Fruit fly (Drosophila melanogaster): ENCODE measurements around the gene CG6785.

The CG6785 gene

DNA sequence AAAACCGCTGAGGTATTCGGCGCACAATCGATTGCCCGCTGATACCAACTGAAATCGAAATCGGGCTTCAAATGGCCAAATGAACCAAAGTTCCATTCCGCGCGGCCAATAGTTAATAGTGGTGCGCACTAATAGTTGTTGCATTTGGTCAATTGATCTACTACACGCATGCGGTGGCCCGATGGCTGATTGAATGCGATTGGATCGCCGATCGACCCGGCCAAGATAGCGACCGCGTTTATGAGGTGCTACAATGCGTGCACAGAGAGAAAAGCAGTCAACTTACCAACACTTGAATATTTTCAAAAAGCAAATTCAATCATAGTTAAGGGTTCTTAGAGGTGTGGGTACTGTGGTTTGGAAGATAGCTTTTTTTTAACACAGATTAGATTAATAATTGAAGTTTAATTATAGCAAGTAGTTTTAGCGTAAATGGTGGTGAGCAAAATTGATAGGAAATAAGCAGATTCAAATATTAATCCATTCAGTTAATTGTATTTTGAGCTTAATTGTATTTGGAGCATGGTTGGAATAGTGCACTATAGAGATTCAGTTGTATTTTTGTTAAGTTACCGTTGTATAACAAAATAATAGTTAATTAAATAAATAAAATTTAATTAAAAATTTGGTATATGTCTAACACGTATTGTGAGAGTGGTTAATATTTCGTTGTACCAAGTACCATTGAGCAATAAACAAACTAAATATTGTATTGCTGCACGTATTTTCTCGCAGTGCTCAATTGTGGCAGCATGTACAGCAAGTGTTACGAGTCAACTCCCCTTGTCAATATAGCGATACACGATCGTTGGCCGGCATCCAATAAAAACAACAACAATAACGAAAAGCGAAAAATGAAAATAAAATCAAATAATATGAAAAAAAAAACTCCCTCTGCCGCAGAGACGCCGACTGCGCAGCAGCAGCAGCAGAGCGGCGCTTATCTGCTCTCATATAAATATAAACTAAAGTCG, 18.3 kb downstream of the CG6785 start (continued):
- TF ChIP-seq CG10669 (GFP tag; optimal IDR thresholded peaks at IDR 0.05), result peak; percentile 70
- peak; percentile 72 for TF ChIP-seq OdsH (GFP tag; optimal IDR thresholded peaks at IDR 0.05)
- peak; percentile 92 for TF ChIP-seq CG32006 (GFP tag; optimal IDR thresholded peaks at IDR 0.05)
- TF ChIP-seq Eip93F (GFP tag; optimal IDR thresholded peaks at IDR 0.05), result peak; percentile 29
- TF ChIP-seq CG3032 (tag; optimal IDR thresholded peaks at IDR 0.05), result peak; percentile 78
- peak; percentile 58 for TF ChIP-seq Blimp-1 (GFP tag; optimal IDR thresholded peaks at IDR 0.05)
- peak; percentile 68 for TF ChIP-seq vri (GFP tag; optimal IDR thresholded peaks at IDR 0.05)
- peak; percentile 1 for TF ChIP-seq Eip75B (GFP tag; optimal IDR thresholded peaks at IDR 0.05)
- TF ChIP-seq cyc (GFP tag; optimal IDR thresholded peaks at IDR 0.05), result peak; percentile 40
- peak; percentile 71 for TF ChIP-seq pdm3 (GFP tag; optimal IDR thresholded peaks at IDR 0.05)
- no peak for TF ChIP-seq Lpt (GFP tag; optimal IDR thresholded peaks at IDR 0.05)
- TF ChIP-seq fd85E (GFP tag; optimal IDR thresholded peaks at IDR 0.05), result no peak
- TF ChIP-seq Hr39 (GFP tag; optimal IDR thresholded peaks at IDR 0.05), result peak; percentile 81
- TF ChIP-seq salr (GFP tag; optimal IDR thresholded peaks at IDR 0.05), result peak; percentile 47 to 88
- TF ChIP-seq Eip78C (GFP tag), result peak; percentile 91
- TF ChIP-seq fkh (GFP tag; optimal IDR thresholded peaks at IDR 0.05), result no peak
- peak; percentile 53 for TF ChIP-seq CG11762 (GFP tag; optimal IDR thresholded peaks at IDR 0.05; ENCODE audit: insufficient read depth)
- peak; percentile 50 for TF ChIP-seq Hr4 (GFP tag; optimal IDR thresholded peaks at IDR 0.05)
- peak; percentile 79 for TF ChIP-seq dsx (GFP tag; optimal IDR thresholded peaks at IDR 0.05; ENCODE audit: poor library complexity, severe bottlenecking)
- TF ChIP-seq CG8632 (GFP tag; optimal IDR thresholded peaks at IDR 0.05), result peak; percentile 80
- TF ChIP-seq Ets96B (tag; optimal IDR thresholded peaks at IDR 0.05), result peak; percentile 77
- peak; percentile 65 for TF ChIP-seq CG11902 (GFP tag; optimal IDR thresholded peaks at IDR 0.05)
- TF ChIP-seq CG34406 (GFP tag; optimal IDR thresholded peaks at IDR 0.05), result peak; percentile 84
- peak; percentile 64 for TF ChIP-seq Met (GFP tag; optimal IDR thresholded peaks at IDR 0.05)

- no peak for TF ChIP-seq Ets21C (GFP tag; optimal IDR thresholded peaks at IDR 0.05)
- peak; percentile 35 to 44 for TF ChIP-seq ss (GFP tag; optimal IDR thresholded peaks at IDR 0.05)
- TF ChIP-seq Sox102F (GFP tag; optimal IDR thresholded peaks at IDR 0.05), result peak; percentile 4
- no peak for TF ChIP-seq CG11762 (GFP tag; optimal IDR thresholded peaks at IDR 0.05; ENCODE audit: insufficient read depth)
- TF ChIP-seq Lpt (GFP tag; optimal IDR thresholded peaks at IDR 0.05), result peak; percentile 31
- peak; percentile 42 for TF ChIP-seq CG3919 (GFP tag; optimal IDR thresholded peaks at IDR 0.05)
- no peak for TF ChIP-seq CG10669 (GFP tag; optimal IDR thresholded peaks at IDR 0.05)
- TF ChIP-seq dac (GFP tag; optimal IDR thresholded peaks at IDR 0.05), result no peak
- no peak for TF ChIP-seq CG8119 (GFP tag; IDR thresholded peaks at IDR 0.05)
- peak; percentile 4 for TF ChIP-seq Eip75B (GFP tag; optimal IDR thresholded peaks at IDR 0.05)
- TF ChIP-seq achi (GFP tag; optimal IDR thresholded peaks at IDR 0.05), result peak; percentile 8
- TF ChIP-seq Hr39 (GFP tag; optimal IDR thresholded peaks at IDR 0.05), result no peak
- TF ChIP-seq CG16779 (tag; optimal IDR thresholded peaks at IDR 0.05), result no peak
- TF ChIP-seq Sox15 (GFP tag; optimal IDR thresholded peaks at IDR 0.05), result no peak
- TF ChIP-seq svp (GFP tag), result peak; percentile 55
- TF ChIP-seq CG10631 (GFP tag; optimal IDR thresholded peaks at IDR 0.05), result peak; percentile 22
- TF ChIP-seq CG31627 (GFP tag; optimal IDR thresholded peaks at IDR 0.05), result peak; percentile 31
- no peak for TF ChIP-seq Met (GFP tag; optimal IDR thresholded peaks at IDR 0.05)
- TF ChIP-seq topi (GFP tag; optimal IDR thresholded peaks at IDR 0.05), result peak; percentile 11
- no peak for TF ChIP-seq CG7368 (GFP tag; optimal IDR thresholded peaks at IDR 0.05)
- TF ChIP-seq CG11294 (GFP tag; IDR thresholded peaks at IDR 0.05), result no peak
- TF ChIP-seq lz (GFP tag; optimal IDR thresholded peaks at IDR 0.05), result no peak
- TF ChIP-seq CG6276 (GFP tag; optimal IDR thresholded peaks at IDR 0.05), result peak; percentile 55
- TF ChIP-seq spab (GFP tag; optimal IDR thresholded peaks at IDR 0.05), result peak; percentile 27
- no peak for TF ChIP-seq CG34406 (GFP tag; optimal IDR thresholded peaks at IDR 0.05)
- no peak for TF ChIP-seq pdm3 (GFP tag; optimal IDR thresholded peaks at IDR 0.05)
- TF ChIP-seq CG9139 (GFP tag; optimal IDR thresholded peaks at IDR 0.05), result no peak
- no peak for TF ChIP-seq CG6792 (GFP tag; optimal IDR thresholded peaks at IDR 0.05)
- peak; percentile 51 for TF ChIP-seq esn (GFP tag; optimal IDR thresholded peaks at IDR 0.05)
- TF ChIP-seq net (GFP tag; optimal IDR thresholded peaks at IDR 0.05), result peak; percentile 49
- TF ChIP-seq CG6854 (GFP tag; optimal IDR thresholded peaks at IDR 0.05), result no peak
- peak; percentile 33 for TF ChIP-seq CG6808 (GFP tag; optimal IDR thresholded peaks at IDR 0.05)
These were observed 19.5 kb downstream of the CG6785 start for dm6 chr2L:12025505-12025904.

Measured in whole organism, prepupa.